Worm (Caenorhabditis elegans) whole organism, L1 larva: ENCODE data around the gene lin-54.

Experiments used
- C04F5.9 ChIP-seq: sonication (generic microtip); optimal IDR thresholded peaks from 2 replicates; lab custom pipeline; 2016; ENCODE audit warnings: missing genetic modification characterization, missing compliant biosample characterization
- C16A3.4 ChIP-seq: fragments of 150-350 bp; optimal IDR thresholded peaks from 2 replicates; lab custom pipeline; 2014; ENCODE audit warnings: missing biosample characterization, missing genetic modification characterization
- C34B4.2 ChIP-seq: sonication (generic microtip); optimal IDR thresholded peaks from 2 replicates; lab custom pipeline; 2017; ENCODE audit warnings: mild to moderate bottlenecking, missing genetic modification characterization, missing compliant biosample characterization
- F16B12.6 ChIP-seq: fragments of 150-350 bp; optimal IDR thresholded peaks from 2 replicates; lab custom pipeline; 2014; ENCODE audit warnings: missing biosample characterization, missing genetic modification characterization
- Y116A8C.19 ChIP-seq: sonication (generic microtip); optimal IDR thresholded peaks from 2 replicates; lab custom pipeline; 2016; ENCODE audit warnings: missing compliant biosample characterization, missing genetic modification characterization, borderline replicate concordance
- ama-1 ChIP-seq: fragments of 150-350 bp; optimal IDR thresholded peaks from 2 replicates; lab custom pipeline; 2014
- blmp-1 ChIP-seq: fragments of 150-350 bp; optimal IDR thresholded peaks from 2 replicates; lab custom pipeline; 2014; ENCODE audit warnings: missing biosample characterization, missing genetic modification characterization
- ceh-8 ChIP-seq: fragments of 200-800 bp; sonication (Bioruptor generic); optimal IDR thresholded peaks from 2 replicates; lab custom pipeline; 2018; ENCODE audit warnings: mild to moderate bottlenecking, missing genetic modification characterization, moderate library complexity, missing compliant biosample characterization
- ceh-82 ChIP-seq, 3 experiments: fragments of 150-350 bp in 1 of 3; sonication (generic microtip) in 2 of 3; optimal IDR thresholded peaks; 2 replicates each; lab custom pipeline; 2014 to 2017; ENCODE audit warnings: missing biosample characterization in 3 of 3, missing genetic modification characterization in 3 of 3
- ceh-88 ChIP-seq: fragments of 200-800 bp; sonication (Bioruptor generic); IDR thresholded peaks from 2 replicates; pipeline ENCODE4 v1.3.6; 2022; ENCODE audit warnings: missing genetic modification characterization, missing compliant biosample characterization
- ceh-90 ChIP-seq: sonication (generic microtip); optimal IDR thresholded peaks from 2 replicates; lab custom pipeline; 2016; ENCODE audit warnings: missing genetic modification characterization, missing compliant biosample characterization
- dsc-1 ChIP-seq: sonication (generic microtip); optimal IDR thresholded peaks from 2 replicates; lab custom pipeline; 2016; ENCODE audit warnings: mild to moderate bottlenecking, missing genetic modification characterization, missing compliant biosample characterization
- efl-1 ChIP-seq, 4 experiments: fragments of 150-350 bp; optimal IDR thresholded peaks in 3 of 4; peaks in 1 of 4; 1 replicate in 1 of 4; 2 replicates in 3 of 4; lab custom pipeline; 2014; ENCODE audit warnings: missing biosample characterization in 2 of 4, missing genetic modification characterization in 2 of 4, missing genetic modification reagents in 2 of 4
- egl-13 ChIP-seq: sonication (generic microtip); optimal IDR thresholded peaks from 2 replicates; lab custom pipeline; 2016; ENCODE audit warnings: missing genotype, missing genetic modification reagents, missing genetic modification characterization, missing compliant biosample characterization
- elt-2 ChIP-seq: sonication (generic microtip); optimal IDR thresholded peaks from 2 replicates; lab custom pipeline; 2016; ENCODE audit warnings: missing genetic modification characterization, mild to moderate bottlenecking, inconsistent platforms, missing compliant biosample characterization, missing genetic modification reagents
- elt-3 ChIP-seq, 6 experiments: fragments of 150-350 bp in 1 of 6; sonication (generic microtip); optimal IDR thresholded peaks; 2 replicates each; lab custom pipeline; 2017 to 2018; ENCODE audit warnings: missing biosample characterization in 6 of 6, missing genetic modification characterization in 6 of 6, inconsistent platforms in 1 of 6
- ets-5 ChIP-seq: fragments of 200-800 bp; sonication (Bioruptor generic); IDR thresholded peaks from 2 replicates; pipeline ENCODE4 v1.3.6; 2022; ENCODE audit warnings: missing genetic modification characterization, missing compliant biosample characterization
- fkh-10 ChIP-seq: sonication (generic microtip); optimal IDR thresholded peaks from 2 replicates; lab custom pipeline; 2017; ENCODE audit warnings: missing biosample characterization, missing genetic modification reagents, missing genetic modification characterization
- fkh-4 ChIP-seq: sonication (generic microtip); optimal IDR thresholded peaks from 2 replicates; lab custom pipeline; 2016; ENCODE audit warnings: missing compliant biosample characterization, missing genetic modification characterization, borderline replicate concordance
- fos-1 ChIP-seq: fragments of 150-350 bp; optimal IDR thresholded peaks from 2 replicates; lab custom pipeline; 2014; ENCODE audit warnings: missing biosample characterization, missing genetic modification characterization
- grh-1 ChIP-seq: fragments of 200-800 bp; sonication (Bioruptor generic); IDR thresholded peaks from 2 replicates; pipeline ENCODE4 v1.3.6; 2022; ENCODE audit warnings: missing genetic modification reagents, missing genetic modification characterization, missing compliant biosample characterization
- hlh-17 ChIP-seq: fragments of 200-800 bp; sonication (Bioruptor generic); optimal IDR thresholded peaks from 2 replicates; lab custom pipeline; 2018; ENCODE audit warnings: missing genetic modification characterization, mild to moderate bottlenecking, missing compliant biosample characterization, moderate library complexity, borderline replicate concordance
- jun-1 ChIP-seq: fragments of 150-350 bp; optimal IDR thresholded peaks from 2 replicates; lab custom pipeline; 2014; ENCODE audit warnings: missing biosample characterization, missing genetic modification reagents, missing genetic modification characterization
- lin-15B ChIP-seq: fragments of 150-350 bp; sonication (generic microtip); optimal IDR thresholded peaks from 3 replicates; lab custom pipeline; 2014; ENCODE audit warnings: missing biosample characterization, missing genetic modification characterization
- lir-3 ChIP-seq: sonication (generic microtip); optimal IDR thresholded peaks from 2 replicates; lab custom pipeline; 2016; ENCODE audit warnings: mild to moderate bottlenecking, missing genetic modification characterization, moderate library complexity, missing compliant biosample characterization; ENCODE audit not compliant: poor library complexity
- mab-9 ChIP-seq: fragments of 200-800 bp; sonication (Bioruptor generic); IDR thresholded peaks from 2 replicates; pipeline ENCODE4 v1.3.6; 2022; ENCODE audit warnings: missing genetic modification reagents, missing genetic modification characterization, missing compliant biosample characterization
- nhr-20 ChIP-seq: sonication (generic microtip); optimal IDR thresholded peaks from 2 replicates; lab custom pipeline; 2016; ENCODE audit warnings: mild to moderate bottlenecking, missing genetic modification characterization, missing compliant biosample characterization
- nhr-28 ChIP-seq: fragments of 150-350 bp; optimal IDR thresholded peaks from 2 replicates; lab custom pipeline; 2014; ENCODE audit warnings: missing biosample characterization, missing genetic modification characterization
- nhr-47 ChIP-seq: sonication (generic microtip); optimal IDR thresholded peaks from 2 replicates; lab custom pipeline; 2016; ENCODE audit warnings: mild to moderate bottlenecking, missing genetic modification characterization, moderate library complexity, missing compliant biosample characterization
- nhr-71 ChIP-seq: sonication (generic microtip); optimal IDR thresholded peaks from 2 replicates; lab custom pipeline; 2016; ENCODE audit warnings: mild to moderate bottlenecking, missing genetic modification characterization, moderate library complexity, missing compliant biosample characterization
- nhr-85 ChIP-seq: sonication (generic microtip); peaks from one replicate; lab custom pipeline; 2016; ENCODE audit warnings: missing genetic modification characterization, inconsistent platforms, missing compliant biosample characterization
- pag-3 ChIP-seq: sonication (generic microtip); optimal IDR thresholded peaks from 2 replicates; lab custom pipeline; 2017; ENCODE audit warnings: missing genetic modification characterization, mild to moderate bottlenecking, missing compliant biosample characterization, antibody characterized with exemption, borderline replicate concordance; ENCODE audit not compliant: insufficient read depth
- pax-3 ChIP-seq: fragments of 200-800 bp; sonication (Bioruptor generic); optimal IDR thresholded peaks from 2 replicates; lab custom pipeline; 2018; ENCODE audit warnings: mild to moderate bottlenecking, missing genetic modification characterization, moderate library complexity, missing compliant biosample characterization
- skn-1 ChIP-seq: fragments of 150-350 bp; optimal IDR thresholded peaks from 2 replicates; lab custom pipeline; 2014; ENCODE audit warnings: missing biosample characterization, missing genetic modification characterization
- snu-23 ChIP-seq: sonication (generic microtip); optimal IDR thresholded peaks from 2 replicates; lab custom pipeline; 2016; ENCODE audit warnings: missing genetic modification characterization, missing compliant biosample characterization
- unc-30 ChIP-seq: sonication (generic microtip); optimal IDR thresholded peaks from 2 replicates; lab custom pipeline; 2017; ENCODE audit warnings: missing biosample characterization, missing genetic modification characterization
- xbp-1 ChIP-seq: sonication (generic microtip); optimal IDR thresholded peaks from 2 replicates; lab custom pipeline; 2016; ENCODE audit warnings: missing genetic modification characterization, missing compliant biosample characterization
- ztf-11 ChIP-seq, 2 experiments: sonication (generic microtip); optimal IDR thresholded peaks; 2 replicates each; lab custom pipeline; 2016 to 2017; ENCODE audit warnings: missing genetic modification characterization in 2 of 2, missing biosample characterization in 1 of 2, missing compliant biosample characterization in 1 of 2
- ztf-4 ChIP-seq: fragments of 150-350 bp; optimal IDR thresholded peaks from 2 replicates; lab custom pipeline; 2014; ENCODE audit warnings: missing biosample characterization, missing genetic modification characterization

Gene lin-54

ce11 chrIV:13231393-13231792, 9.5 kb upstream of the lin-54 start (continued):
- TF ChIP-seq hlh-17 (GFP tag; lab: Kevin White, UChicago) (no peak), elt-2 (tag; lab: Kevin White, UChicago) (no peak), nhr-85 (tag; lab: Kevin White, UChicago) (no peak), nhr-28 (no peak), xbp-1 (tag; lab: Kevin White, UChicago) (no peak), nhr-71 (tag; lab: Kevin White, UChicago) (peak; percentile 35), C04F5.9 (tag; lab: Kevin White, UChicago) (no peak), ztf-11 (tag; optimal IDR thresholded peaks at IDR 0.05; lab: Kevin White, UChicago) (no peak), ceh-88 (no peak), C16A3.4 (peak; percentile 68), grh-1 (GFP tag; lab: Robert Waterston, UW) (no peak), ceh-90 (tag; lab: Kevin White, UChicago) (no peak), Y116A8C.19 (tag; lab: Kevin White, UChicago) (no peak), ztf-4 (tag; lab: Kevin White, UChicago) (no peak), ceh-82 (tag; optimal IDR thresholded peaks at IDR 0.05; lab: Kevin White, UChicago) (peak in 1 of 3 experiments; percentile 37), C34B4.2 (tag; lab: Kevin White, UChicago) (no peak), fkh-10 (no peak), fos-1 (tag; lab: Kevin White, UChicago) (no peak), pag-3 (tag; lab: Kevin White, UChicago) (no peak), nhr-47 (peak; percentile 1), blmp-1 (tag; lab: Kevin White, UChicago) (peak; percentile 63), pax-3 (no peak), jun-1 (tag; lab: Kevin White, UChicago) (no peak), efl-1 (optimal IDR thresholded peaks at IDR 0.05; lab: Kevin White, UChicago) (peak; percentile 51 to 59), efl-1 (GFP tag; optimal IDR thresholded peaks at IDR 0.05 in 1 of 2; lab: Kevin White, UChicago) (peak; percentile 65 to 82), lin-15B (tag; lab: Kevin White, UChicago) (peak; percentile 39), ama-1 (lab: Kevin White, UChicago) (no peak), lir-3 (no peak), fkh-4 (tag; lab: Kevin White, UChicago) (no peak), mab-9 (GFP tag; lab: Robert Waterston, UW) (no peak), unc-30 (tag; lab: Kevin White, UChicago) (no peak), ets-5 (no peak), skn-1 (peak; percentile 6), elt-3 (tag; optimal IDR thresholded peaks at IDR 0.05; lab: Kevin White, UChicago) (no peak)
- TF ChIP-seq, all 84 proteins: peak for 17

ce11 chrIV:13236485-13236884, 4.4 kb upstream of the lin-54 start, which contains the start of gene pwp-1:
TSS of gene pwp-1 (minus strand) at chrIV:13236585.
- TF ChIP-seq ceh-88 = no peak
- no peak for TF ChIP-seq egl-13
- TF ChIP-seq F16B12.6 = no peak
- TF ChIP-seq fos-1 (tag; lab: Kevin White, UChicago) = no peak
- TF ChIP-seq ceh-8 (GFP tag; lab: Kevin White, UChicago) = no peak
- no peak for TF ChIP-seq nhr-20 (tag; lab: Kevin White, UChicago)
- TF ChIP-seq snu-23 (GFP tag; lab: Kevin White, UChicago) = no peak
- TF ChIP-seq dsc-1 = no peak
